Worm (Caenorhabditis elegans) whole organism, early embryonic: Measurements from ENCODE around the gene C15C7.4.

Experiments
- ama-1 ChIP-seq: fragments of 150-350 bp; optimal IDR thresholded peaks from 2 replicates; lab custom pipeline; 2014
- ceh-13 ChIP-seq: fragments of 200-800 bp; sonication (Bioruptor generic); optimal IDR thresholded peaks from 2 replicates; lab custom pipeline; 2018; ENCODE audit warnings: mild to moderate bottlenecking, missing genetic modification characterization, missing compliant biosample characterization
- flt-1 ChIP-seq: fragments of 200-800 bp; sonication (Bioruptor generic); IDR thresholded peaks from 2 replicates; pipeline ENCODE4 v1.3.6; 2022; ENCODE audit warnings: missing genetic modification characterization, missing compliant biosample characterization
- hmbx-1 ChIP-seq: sonication (generic microtip); optimal IDR thresholded peaks from 2 replicates; lab custom pipeline; 2016; ENCODE audit warnings: mild to moderate bottlenecking, missing genetic modification characterization, missing compliant biosample characterization
- pes-1 ChIP-seq: fragments of 200-800 bp; sonication (Bioruptor generic); IDR thresholded peaks from 2 replicates; pipeline ENCODE4 v1.3.6; 2022; ENCODE audit warnings: missing genetic modification reagents, missing genetic modification characterization, missing compliant biosample characterization
- scrt-1 ChIP-seq: fragments of 200-800 bp; sonication (Bioruptor generic); IDR thresholded peaks from 2 replicates; pipeline ENCODE4 v1.3.6; 2022; ENCODE audit warnings: missing genetic modification characterization, missing compliant biosample characterization
- sea-1 ChIP-seq: fragments of 200-800 bp; sonication (Bioruptor generic); conservative IDR thresholded peaks from 2 replicates; pipeline ENCODE4 v1.3.6; 2022; ENCODE audit warnings: missing genetic modification characterization, missing compliant biosample characterization
- tbx-37 ChIP-seq: fragments of 200-800 bp; sonication (Bioruptor generic); conservative IDR thresholded peaks from 2 replicates; pipeline ENCODE4 v1.3.6; 2022; ENCODE audit warnings: missing genetic modification reagents, missing genetic modification characterization, missing compliant biosample characterization
- tra-4 ChIP-seq: sonication (generic microtip); optimal IDR thresholded peaks from 2 replicates; lab custom pipeline; 2017; ENCODE audit warnings: missing genetic modification characterization, missing compliant biosample characterization

ce11 chrX:3145265-3145664 is at the start of gene C15C7.4:
- no peak for TF ChIP-seq flt-1
- TF ChIP-seq ama-1, result no peak
- no peak for TF ChIP-seq scrt-1 (GFP tag; lab: Robert Waterston, UW)
- no peak for TF ChIP-seq sea-1 (GFP tag; lab: Robert Waterston, UW)
- no peak for TF ChIP-seq tra-4 (tag; lab: Kevin White, UChicago)
- no peak for TF ChIP-seq hmbx-1 (tag; lab: Kevin White, UChicago)
- TF ChIP-seq tbx-37 (GFP tag; lab: Robert Waterston, UW), result no peak
- no peak for TF ChIP-seq pes-1 (GFP tag; lab: Robert Waterston, UW)
- no peak for TF ChIP-seq ceh-13 (GFP tag; lab: Kevin White, UChicago)
